Worm (Caenorhabditis elegans): Measurements from ENCODE around the gene F13B6.3.

The F13B6.3 gene

ce11 chrIV:7414163-7414562, 51.6 kb downstream of the F13B6.3 start (continued):
- no peak for TF ChIP-seq Y79H2A.3 (GFP tag; conservative IDR thresholded peaks at IDR 0.05)
- no peak for TF ChIP-seq tlf-1 (GFP tag; optimal IDR thresholded peaks at IDR 0.05)
- TF ChIP-seq F37B4.10 (GFP tag; IDR thresholded peaks at IDR 0.05) = no peak

- TF ChIP-seq bed-1 (GFP tag; IDR thresholded peaks at IDR 0.05) (no peak), aptf-3 (GFP tag; IDR thresholded peaks at IDR 0.05) (no peak), atf-7 (tag; optimal IDR thresholded peaks at IDR 0.05) (no peak), unc-130 (GFP tag; optimal IDR thresholded peaks at IDR 0.05) (no peak), Y67H2A.10 (GFP tag; conservative IDR thresholded peaks at IDR 0.05) (no peak), tlf-1 (GFP tag; optimal IDR thresholded peaks at IDR 0.05) (no peak), zfh-2 (GFP tag; conservative IDR thresholded peaks at IDR 0.05) (no peak)
These were observed 52.2 kb downstream of the F13B6.3 start for ce11 chrIV:7413573-7413972.

Measured in whole organism, young adult.